Fruit fly (Drosophila melanogaster) ovary, adult (tissue): ENCODE data around the gene gb.

ENCODE experiments used
- CG17801 ChIP-seq: fragments of 200-800 bp; optimal IDR thresholded peaks from 2 replicates; lab custom pipeline; 2019; ENCODE audit warnings: missing biosample characterization, mild to moderate bottlenecking, missing genetic modification characterization, moderate library complexity; ENCODE audit not compliant: partially characterized antibody

gb gene

DNA sequence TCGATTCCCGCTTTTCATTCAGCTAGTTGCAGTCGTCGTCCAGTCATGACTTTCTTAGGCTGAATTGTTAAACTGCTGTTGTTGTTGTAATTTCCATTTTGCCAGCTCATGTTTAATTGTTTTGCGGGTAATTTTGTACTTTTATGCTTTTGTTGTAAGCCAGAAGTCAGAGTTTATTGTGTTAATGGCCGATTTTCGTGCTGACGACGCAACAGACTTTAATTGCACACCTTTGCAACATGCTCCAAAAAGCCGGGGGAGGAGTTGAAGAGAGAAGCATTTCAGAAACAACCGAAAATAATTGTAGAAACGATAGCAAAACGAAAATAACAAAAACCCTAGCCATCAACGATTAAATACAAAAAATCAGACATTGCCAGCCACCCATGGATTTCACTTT is 26.6 kb upstream of the gb start:
- peak; percentile 9 for TF ChIP-seq CG17801 (GFP tag; lab: Kevin White, UChicago)

DNA sequence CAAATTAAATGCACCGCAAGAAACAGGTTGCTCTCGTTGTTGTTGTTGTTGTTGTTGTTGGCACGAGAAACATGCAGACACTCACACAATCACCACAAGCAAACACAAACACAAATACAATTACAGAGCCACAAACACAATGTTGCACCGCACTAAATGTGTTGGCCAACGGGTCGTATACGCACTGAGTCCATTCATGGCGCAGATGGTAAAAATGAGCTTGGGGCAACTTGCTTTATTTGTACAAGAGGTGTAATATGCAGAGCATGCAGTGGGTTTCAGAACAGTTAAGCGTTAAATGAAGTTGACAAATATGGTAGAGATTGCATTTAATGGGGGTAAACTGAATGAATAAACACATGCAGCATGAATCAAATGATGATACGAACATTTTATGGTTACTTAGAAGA is 25.8 kb upstream of the gb start:
- TF ChIP-seq CG17801 (GFP tag; lab: Kevin White, UChicago), result no peak

DNA sequence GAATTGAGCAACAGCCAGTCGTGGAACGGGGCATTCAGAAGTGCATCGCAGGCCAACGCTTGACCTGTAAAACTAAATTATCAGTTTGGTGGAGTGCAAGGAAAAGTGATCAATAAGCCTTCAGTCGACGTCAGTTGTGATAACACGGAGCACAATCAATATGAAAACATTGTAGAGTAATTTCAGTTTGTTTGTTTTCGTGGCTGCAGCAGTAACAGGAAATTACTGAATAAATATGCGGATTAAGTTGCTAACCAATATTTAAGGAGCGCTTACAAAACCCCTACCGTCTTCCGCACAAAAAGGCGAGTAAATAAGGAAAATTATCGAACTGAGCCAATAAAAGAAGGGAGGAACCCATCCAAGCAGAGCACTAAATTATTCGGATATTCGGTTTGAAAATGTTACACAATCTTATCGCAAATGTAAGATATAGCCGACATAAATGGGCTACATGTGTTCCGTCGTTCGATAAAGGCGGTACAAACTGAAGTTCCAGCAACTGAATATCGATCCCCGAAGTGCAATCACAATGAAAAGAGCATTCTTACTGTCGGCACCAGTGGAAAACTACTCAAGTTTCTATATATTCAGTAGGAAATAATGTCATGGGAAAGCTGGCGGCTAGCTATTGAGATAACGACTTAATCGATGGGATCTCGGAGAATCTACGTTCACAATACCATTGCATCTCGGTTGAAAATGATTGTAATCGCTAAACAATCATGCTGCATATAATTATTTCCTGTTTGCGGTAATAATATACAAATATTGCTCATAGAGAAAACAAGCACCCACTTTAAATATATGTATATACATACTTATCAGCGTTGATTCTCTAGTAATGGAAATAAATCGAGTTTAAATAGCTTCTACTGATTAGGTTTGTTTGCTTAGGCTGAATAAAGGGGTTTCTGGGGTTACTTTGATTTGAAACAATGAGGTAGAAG is 23.9 kb upstream of the gb start:
- TF ChIP-seq CG17801 (GFP tag; lab: Kevin White, UChicago), result no peak

DNA sequence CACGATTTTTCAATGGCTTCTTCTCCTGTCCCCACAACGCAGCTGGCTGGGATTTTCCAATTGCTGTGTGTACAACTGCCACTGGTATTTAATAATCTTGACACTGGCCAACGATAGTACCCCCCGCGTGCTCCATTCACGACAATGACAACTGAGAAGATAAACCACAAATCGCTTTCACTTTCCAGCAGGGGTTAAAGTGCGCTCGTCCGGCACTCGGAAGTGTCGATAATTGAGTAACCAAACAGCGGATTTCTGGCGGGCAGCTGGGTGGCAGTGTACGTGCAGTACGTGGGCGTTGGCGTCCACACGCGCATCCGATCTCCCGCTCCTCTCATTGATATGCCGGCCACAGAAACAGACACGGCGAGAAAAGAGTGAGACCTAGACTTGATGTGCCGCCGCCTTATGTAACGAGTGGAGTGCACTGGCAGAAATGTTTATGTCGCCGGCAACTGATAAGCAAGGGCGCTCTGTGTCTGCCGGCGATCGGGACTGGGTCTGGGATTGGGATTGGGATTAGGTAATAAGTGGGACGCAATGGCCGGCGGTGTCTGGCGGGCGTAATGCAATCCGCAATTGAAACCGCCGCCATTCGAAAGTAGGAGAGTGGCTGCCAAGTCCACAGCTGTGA is 22.8 kb upstream of the gb start:
- no peak for TF ChIP-seq CG17801 (GFP tag; lab: Kevin White, UChicago)

DNA sequence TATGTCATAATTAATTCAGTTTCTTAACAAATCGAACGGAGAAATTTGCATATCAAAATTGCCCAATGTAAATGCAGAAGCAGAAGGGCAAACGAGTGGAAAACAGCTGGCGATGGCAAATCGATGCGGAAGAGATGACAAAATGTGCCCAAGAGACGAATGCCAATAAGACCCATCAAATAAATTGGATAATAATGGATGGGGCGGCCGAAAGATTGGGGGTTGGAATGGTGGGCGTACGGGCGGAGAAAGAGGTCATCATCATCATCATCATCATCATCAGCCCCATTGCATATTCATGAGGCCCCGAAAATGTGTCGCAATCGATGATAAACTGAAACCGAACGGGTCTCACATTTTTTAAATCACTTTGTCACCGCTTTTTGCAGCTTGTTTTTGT is 21.9 kb upstream of the gb start:
- no peak for TF ChIP-seq CG17801 (GFP tag; lab: Kevin White, UChicago)

DNA sequence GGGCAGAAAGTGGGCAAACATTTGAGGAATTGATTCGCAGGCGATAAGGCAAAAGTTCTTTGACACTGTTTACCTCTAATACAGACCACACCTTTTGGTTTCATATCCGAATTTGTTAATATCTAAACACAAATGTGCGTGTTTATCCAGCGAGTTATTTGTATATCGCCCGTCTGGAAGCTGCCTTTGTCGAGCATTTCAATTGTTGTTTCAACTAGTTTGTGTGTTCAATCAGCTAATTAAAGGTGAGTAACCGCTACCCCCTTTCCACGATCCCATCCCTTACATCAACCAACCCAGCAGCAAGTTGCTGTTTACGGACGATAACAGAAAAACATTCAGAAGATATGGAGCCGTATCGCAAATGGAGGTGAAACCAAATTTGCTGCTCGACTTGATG is 19.3 kb upstream of the gb start:
- TF ChIP-seq CG17801 (GFP tag; lab: Kevin White, UChicago), result no peak

DNA sequence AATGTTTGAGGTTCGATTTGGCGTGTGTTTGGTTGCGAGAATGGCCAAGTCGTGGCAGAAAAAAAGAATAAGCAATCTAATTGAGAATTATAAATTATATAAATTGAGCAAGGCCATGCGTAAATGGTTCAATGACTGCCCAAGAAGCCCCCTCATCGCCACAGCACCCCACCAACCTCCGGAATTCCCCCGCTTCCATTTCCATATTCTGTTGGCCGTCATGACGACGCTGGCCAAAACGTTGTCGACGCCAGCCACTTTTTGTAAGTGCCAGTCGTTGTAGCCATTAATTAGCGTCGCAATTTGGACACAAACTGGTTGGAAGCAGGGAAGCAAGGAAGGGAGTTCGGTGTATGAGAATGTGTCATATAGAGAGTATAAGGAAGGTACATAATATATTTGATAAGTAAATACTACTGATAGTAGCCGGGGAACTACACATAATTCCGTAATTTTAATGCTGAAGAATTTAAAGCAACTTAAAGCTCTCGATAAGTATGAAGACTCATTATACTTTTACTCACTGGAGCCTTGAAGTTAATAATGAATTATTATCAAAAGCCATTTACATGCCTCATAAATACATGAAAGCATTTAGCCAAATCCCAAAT is 18.6 kb upstream of the gb start:
- no peak for TF ChIP-seq CG17801 (GFP tag; lab: Kevin White, UChicago)

DNA sequence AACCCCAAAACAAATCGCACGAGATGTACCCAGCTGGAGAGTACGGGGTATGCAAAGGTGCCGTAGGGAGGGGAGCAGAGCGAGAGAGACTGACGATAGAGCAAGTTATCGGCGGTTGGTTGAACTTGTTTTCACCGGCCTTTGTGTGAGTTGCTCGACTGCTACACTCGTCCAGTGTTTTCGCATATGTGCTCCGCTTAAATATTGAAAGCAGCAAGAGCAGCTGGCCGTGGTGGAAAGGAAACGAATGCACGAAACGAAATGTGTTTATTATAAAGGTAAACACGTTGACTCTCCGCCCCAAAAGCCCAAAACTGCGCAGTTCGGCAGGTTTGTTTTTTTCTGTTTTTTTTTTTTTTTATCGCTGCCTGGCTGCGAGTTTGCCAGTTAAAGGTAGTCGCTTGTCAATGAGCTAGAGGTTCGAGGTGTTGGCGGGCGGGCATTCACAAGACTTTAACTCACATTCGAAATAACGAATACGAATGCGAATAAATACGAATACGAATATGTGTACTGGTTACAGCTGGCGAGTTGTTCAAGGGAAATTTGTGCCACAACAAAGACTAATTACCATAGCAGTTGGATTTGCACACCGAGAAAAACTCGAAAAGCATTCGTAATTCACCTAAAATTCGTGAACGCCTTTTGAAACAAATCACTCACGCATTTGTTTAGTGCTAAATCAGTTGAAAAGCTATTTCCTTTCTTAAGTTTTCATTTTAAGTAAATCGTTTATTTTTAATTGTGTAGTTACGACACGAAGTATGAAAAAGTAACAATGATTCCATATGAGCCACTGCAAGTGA is 17.7 kb upstream of the gb start:
- peak; percentile 73 for TF ChIP-seq CG17801 (GFP tag; lab: Kevin White, UChicago)

DNA sequence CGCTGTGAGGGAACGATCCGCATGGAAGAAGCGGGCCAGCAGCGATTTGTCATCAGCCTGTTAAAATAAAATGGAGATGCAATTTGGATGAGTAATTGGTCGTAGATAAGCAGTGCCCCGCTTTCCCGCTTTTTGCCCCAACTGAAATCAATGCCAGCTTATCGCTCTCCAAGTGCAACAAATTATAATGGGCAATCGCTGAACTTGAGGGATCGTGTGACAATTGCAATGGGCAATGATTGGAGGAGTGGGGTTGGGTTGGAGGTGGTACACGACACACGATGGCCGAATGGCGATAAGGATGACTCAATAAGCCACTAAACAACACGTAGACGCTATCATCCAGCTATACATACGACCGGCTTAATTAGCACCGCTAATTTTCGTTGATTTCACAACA is 16.7 kb upstream of the gb start:
- TF ChIP-seq CG17801 (GFP tag; lab: Kevin White, UChicago), result no peak

DNA sequence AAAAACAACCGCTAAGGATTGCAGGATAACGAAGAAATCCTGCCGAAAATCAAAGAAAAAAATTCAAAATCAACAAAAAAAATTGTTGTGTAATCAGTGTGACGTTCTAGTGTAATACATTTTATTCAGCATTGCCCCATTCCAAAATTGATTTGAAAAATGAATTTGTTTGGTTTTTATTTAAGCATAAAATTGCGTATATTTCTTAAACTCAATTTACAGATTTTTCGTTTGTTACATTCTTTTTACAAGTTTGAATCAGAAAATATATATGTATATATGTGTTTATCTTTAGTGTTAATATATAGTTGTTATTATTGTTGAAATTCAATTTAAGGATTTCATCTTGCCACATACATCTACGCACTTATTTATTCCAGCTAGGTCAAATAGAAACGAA is 12.5 kb upstream of the gb start, which contains the start of gene CG6059:
Gene CG6059, minus strand, starts transcription at position 101 of the 400 bp plus-strand sequence.
- no peak for TF ChIP-seq CG17801 (GFP tag; lab: Kevin White, UChicago)

DNA sequence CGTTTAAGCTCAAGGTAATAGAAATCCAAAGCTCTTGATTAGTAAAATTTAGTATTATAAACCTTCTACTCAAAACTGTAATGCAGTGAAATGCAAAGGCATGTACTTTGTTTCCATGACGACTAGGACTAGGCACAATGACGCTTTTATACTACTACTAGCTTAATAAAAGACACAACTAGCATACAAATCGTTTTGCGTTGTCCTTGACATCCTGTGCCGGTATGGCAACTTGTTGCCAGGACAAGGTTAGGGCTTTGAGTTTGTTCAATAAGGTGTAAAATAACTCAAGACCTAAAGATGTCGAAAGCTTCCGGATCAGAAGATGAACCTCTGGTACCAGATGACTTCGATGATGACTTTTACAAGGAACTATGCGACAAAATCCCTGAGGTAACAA is 6.3 kb upstream of the gb start, which contains the start of gene CG5882:
Gene CG5882, plus strand, starts transcription at position 301 of the 400 bp plus-strand sequence.
- no peak for TF ChIP-seq CG17801 (GFP tag; lab: Kevin White, UChicago)

DNA sequence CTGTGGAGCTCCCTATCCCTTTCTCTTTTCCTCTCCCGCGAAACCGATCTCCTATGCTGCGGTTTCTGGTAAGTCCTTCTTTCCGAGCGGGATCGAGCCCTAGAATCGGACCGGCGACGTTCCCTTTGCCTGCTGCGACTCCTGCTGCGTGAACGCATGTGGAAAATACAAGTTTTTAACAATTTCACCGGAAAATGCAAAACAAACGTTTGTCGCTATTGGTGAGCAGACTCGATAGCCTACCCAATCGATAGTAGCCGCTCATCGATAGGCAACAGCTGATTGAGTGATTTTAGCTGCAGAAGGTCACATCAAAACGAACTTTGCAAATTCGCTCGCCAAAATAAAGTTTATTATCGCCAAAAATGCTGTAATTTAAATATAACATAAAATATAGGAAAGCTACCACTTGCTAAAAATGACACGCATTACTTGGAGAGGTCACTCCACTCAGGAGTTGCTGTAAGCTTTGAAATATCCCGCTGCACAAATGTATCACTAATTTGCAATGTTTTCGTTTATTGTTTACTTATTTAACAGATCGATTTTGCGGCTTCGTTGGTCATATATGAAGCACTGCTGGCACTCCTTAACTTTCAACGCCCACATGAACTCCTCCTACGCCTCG is 4.5 kb upstream of the gb start, which contains the start of the genes CG6066 and CG5880:
Gene CG6066, minus strand, starts transcription at position 243 of the 628 bp plus-strand sequence.
Gene CG5880, plus strand, starts transcription at position 281 of the 628 bp plus-strand sequence.
- no peak for TF ChIP-seq CG17801 (GFP tag; lab: Kevin White, UChicago)

DNA sequence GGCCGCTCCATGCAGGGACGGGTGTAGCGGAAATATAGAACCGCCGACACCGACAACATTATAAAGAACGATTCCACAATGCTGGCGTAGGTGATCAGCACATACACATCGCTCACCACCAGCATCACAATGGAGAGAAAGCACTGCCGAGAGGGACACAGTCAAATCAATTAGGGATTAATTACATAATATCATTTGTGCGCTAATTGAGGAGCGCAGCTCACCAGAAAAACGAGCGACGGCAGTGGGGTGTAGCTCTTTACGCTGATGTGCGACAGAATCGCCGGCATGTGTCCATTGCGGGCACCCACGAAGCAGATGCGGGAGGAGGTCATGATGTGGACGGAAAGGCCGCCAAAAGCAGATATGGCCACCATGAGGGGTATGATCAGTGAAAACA is 2.6 kb downstream of the gb start:
- TF ChIP-seq CG17801 (GFP tag; lab: Kevin White, UChicago), result no peak

DNA sequence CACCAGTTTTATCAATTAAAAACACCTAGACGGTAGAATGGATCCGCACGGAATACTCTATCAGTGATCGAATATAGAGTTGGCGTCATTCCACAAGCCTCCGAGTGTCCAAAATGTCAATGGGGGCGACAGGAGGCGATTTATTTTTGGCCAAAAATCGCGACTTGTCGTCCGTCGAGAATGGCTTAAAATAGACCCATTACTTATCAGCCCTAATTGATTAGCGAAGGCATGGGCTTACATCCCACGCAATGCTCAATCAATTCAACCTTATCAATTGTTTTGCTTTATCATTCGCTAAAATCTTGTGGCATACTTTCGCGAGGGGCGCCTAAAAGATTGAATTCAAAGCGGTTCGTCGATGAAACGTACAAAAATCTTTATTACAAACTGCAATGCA is 4.0 kb downstream of the gb start:
- no peak for TF ChIP-seq CG17801 (GFP tag; lab: Kevin White, UChicago)
